Fruit fly (Drosophila melanogaster) whole organism, wandering third instar larva: ENCODE results near the gene CG32023.

Experiments used
- Abd-B ChIP-seq: fragments of >200 bp; optimal IDR thresholded peaks from 2 replicates; lab custom pipeline; 2017; ENCODE audit warnings: missing biosample characterization, missing genetic modification characterization
- GATAd ChIP-seq: sonication (Bioruptor generic); optimal IDR thresholded peaks from 2 replicates; lab custom pipeline; 2016; ENCODE audit warnings: missing biosample characterization, missing genetic modification characterization
- Jra ChIP-seq: sonication (Bioruptor generic); optimal IDR thresholded peaks from 2 replicates; lab custom pipeline; 2016; ENCODE audit warnings: missing biosample characterization, missing genetic modification characterization
- Myc ChIP-seq: fragments of >200 bp; optimal IDR thresholded peaks from 2 replicates; lab custom pipeline; 2017
- N ChIP-seq: fragments of >200 bp; optimal IDR thresholded peaks from 2 replicates; lab custom pipeline; 2018; ENCODE audit warnings: missing biosample characterization, missing external identifiers, missing genetic modification characterization
- br ChIP-seq: fragments of 200-800 bp; sonication (Bioruptor generic); optimal IDR thresholded peaks from 2 replicates; lab custom pipeline; 2016; ENCODE audit warnings: missing biosample characterization, missing genetic modification characterization
- foxo ChIP-seq, 2 experiments: fragments of 200-800 bp; sonication (Bioruptor generic); optimal IDR thresholded peaks; 2 replicates in 1 of 2; 3 replicates in 1 of 2; lab custom pipeline; 2016 to 2017; ENCODE audit warnings: missing biosample characterization in 2 of 2, missing genetic modification characterization in 2 of 2
- fru ChIP-seq: fragments of 200-800 bp; sonication (Bioruptor generic); optimal IDR thresholded peaks from 3 replicates; lab custom pipeline; 2016; ENCODE audit warnings: missing biosample characterization, mild to moderate bottlenecking, missing genetic modification characterization
- lola ChIP-seq: fragments of >200 bp; optimal IDR thresholded peaks from 2 replicates; lab custom pipeline; 2017; ENCODE audit warnings: missing biosample characterization, missing genetic modification characterization
- pan ChIP-seq: fragments of >200 bp; optimal IDR thresholded peaks from 2 replicates; lab custom pipeline; 2017
- sage ChIP-seq: fragments of 200-800 bp; sonication (Bioruptor generic); optimal IDR thresholded peaks from 2 replicates; lab custom pipeline; 2016; ENCODE audit warnings: missing biosample characterization, mild to moderate bottlenecking, missing genetic modification characterization
- usp ChIP-seq: fragments of >200 bp; optimal IDR thresholded peaks from 2 replicates; lab custom pipeline; 2017; ENCODE audit warnings: missing biosample characterization, missing genetic modification characterization
- woc ChIP-seq: sonication (Bioruptor generic); optimal IDR thresholded peaks from 2 replicates; lab custom pipeline; 2016; ENCODE audit warnings: missing biosample characterization, mild to moderate bottlenecking, missing genetic modification characterization

DNA sequence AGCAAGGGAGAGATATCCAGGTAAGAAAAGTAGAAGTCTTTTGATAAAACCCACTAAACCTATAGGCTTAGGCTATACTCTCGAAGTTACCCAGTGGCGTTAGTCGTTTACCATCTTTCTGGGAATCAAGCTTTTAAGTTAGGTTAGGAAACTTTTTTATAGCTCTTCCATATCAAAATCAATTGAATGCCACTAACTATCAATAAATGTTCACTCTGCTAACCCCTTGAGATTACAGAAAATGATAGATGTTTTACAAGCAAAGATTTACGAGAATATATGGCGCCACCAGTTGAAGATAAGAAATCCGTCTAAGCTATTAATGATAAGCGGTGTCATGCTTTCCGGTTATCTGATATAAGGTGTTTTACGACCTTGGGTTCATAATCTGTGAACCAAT lies 16.3 kb downstream of the CG32023 start:
- TF ChIP-seq N (no peak), woc (GFP tag; lab: Kevin White, UChicago) (no peak), usp (no peak), sage (GFP tag; lab: Kevin White, UChicago) (no peak), foxo (GFP tag; optimal IDR thresholded peaks at IDR 0.05; lab: Kevin White, UChicago) (no peak), Abd-B (GFP tag; lab: Kevin White, UChicago) (no peak), lola (GFP tag; lab: Kevin White, UChicago) (no peak), pan (lab: Kevin White, UChicago) (no peak), GATAd (GFP tag; lab: Kevin White, UChicago) (no peak), br (GFP tag; lab: Kevin White, UChicago) (no peak), Jra (GFP tag; lab: Kevin White, UChicago) (no peak), Myc (lab: Kevin White, UChicago) (no peak), fru (GFP tag; lab: Kevin White, UChicago) (no peak)
